Fruit fly (Drosophila melanogaster): ENCODE measurements around the gene CG13358.

DNA sequence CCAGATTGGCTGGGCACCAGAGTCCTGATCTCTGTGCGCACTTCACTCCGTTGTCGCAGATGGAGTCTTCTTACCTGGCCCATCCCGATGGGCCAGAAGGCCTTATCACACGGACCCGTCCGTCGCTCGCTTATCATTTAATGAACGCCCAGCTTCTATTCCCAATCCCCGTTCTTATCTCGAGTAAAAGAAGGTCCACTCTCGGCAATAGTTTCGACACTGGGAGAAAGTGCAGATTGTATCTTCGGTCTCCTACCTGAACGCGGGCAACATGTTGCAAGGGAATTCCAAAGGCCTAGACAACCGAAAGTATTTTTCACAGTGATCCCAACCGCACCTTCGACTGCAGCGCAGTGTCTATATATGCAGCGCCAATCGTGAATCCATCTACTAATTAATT lies 38.6 kb downstream of the CG13358 start:
- no peak for TF ChIP-seq CG8478 (optimal IDR thresholded peaks at IDR 0.05)
- TF ChIP-seq CTCF (optimal IDR thresholded peaks at IDR 0.05) = no peak

All from S2 (cell line).